Fruit fly (Drosophila melanogaster): ENCODE results near the gene Doc2.

Gene Doc2

DNA sequence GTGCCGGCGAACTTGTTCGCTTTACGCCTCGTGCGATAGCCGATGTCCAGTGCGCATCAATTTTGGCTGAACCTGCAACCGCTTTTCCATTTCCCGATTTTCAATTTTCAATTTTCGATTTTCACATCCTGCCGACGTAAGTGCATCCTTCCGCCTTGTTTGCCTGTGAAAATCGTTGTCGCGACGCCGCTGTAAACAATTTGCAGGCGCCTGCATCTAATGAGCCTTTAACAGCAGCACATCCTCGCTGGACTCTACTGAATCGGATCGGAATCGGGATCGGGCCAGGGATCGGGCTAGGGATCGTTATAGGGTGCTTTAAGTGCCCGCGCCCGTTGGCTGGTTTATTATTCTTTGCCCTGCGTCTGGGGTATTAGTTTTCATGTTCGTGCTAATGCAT, 1.6 kb downstream of the Doc2 start:
- no peak for TF ChIP-seq Eip75B (GFP tag; optimal IDR thresholded peaks at IDR 0.05)
- TF ChIP-seq Gug (GFP tag; IDR thresholded peaks at IDR 0.05) = no peak
- no peak for TF ChIP-seq achi (GFP tag; optimal IDR thresholded peaks at IDR 0.05)
- TF ChIP-seq CG8119 (GFP tag; IDR thresholded peaks at IDR 0.05) = no peak
- no peak for TF ChIP-seq Smox (GFP tag; optimal IDR thresholded peaks at IDR 0.05)
- TF ChIP-seq CG8319 (GFP tag; optimal IDR thresholded peaks at IDR 0.05) = no peak
- TF ChIP-seq Lpt (GFP tag; optimal IDR thresholded peaks at IDR 0.05) = no peak
- TF ChIP-seq CG34406 (GFP tag; optimal IDR thresholded peaks at IDR 0.05) = no peak
- TF ChIP-seq ss (GFP tag; optimal IDR thresholded peaks at IDR 0.05) = no peak
- no peak for TF ChIP-seq topi (GFP tag; optimal IDR thresholded peaks at IDR 0.05)
- no peak for TF ChIP-seq Hr38 (GFP tag; optimal IDR thresholded peaks at IDR 0.05)
- no peak for TF ChIP-seq CG6808 (GFP tag; optimal IDR thresholded peaks at IDR 0.05)
- TF ChIP-seq CG3032 (tag; optimal IDR thresholded peaks at IDR 0.05) = no peak

dm6 chr3L:9013745-9014144, 5.3 kb downstream of the Doc2 start:
- TF ChIP-seq achi (GFP tag; optimal IDR thresholded peaks at IDR 0.05) = no peak
- no peak for TF ChIP-seq esn (GFP tag; optimal IDR thresholded peaks at IDR 0.05)
- TF ChIP-seq CG31627 (GFP tag; optimal IDR thresholded peaks at IDR 0.05) = no peak
- no peak for TF ChIP-seq CG11762 (GFP tag; optimal IDR thresholded peaks at IDR 0.05; ENCODE audit: insufficient read depth)
- no peak for TF ChIP-seq CG8119 (GFP tag; IDR thresholded peaks at IDR 0.05)
- TF ChIP-seq CG11902 (GFP tag; optimal IDR thresholded peaks at IDR 0.05) = no peak
- no peak for TF ChIP-seq Ets21C (GFP tag; optimal IDR thresholded peaks at IDR 0.05)

- TF ChIP-seq Eip78C (GFP tag) (no peak), vri (GFP tag; optimal IDR thresholded peaks at IDR 0.05) (no peak), ss (GFP tag; optimal IDR thresholded peaks at IDR 0.05) (no peak), dsx (GFP tag; optimal IDR thresholded peaks at IDR 0.05; ENCODE audit: poor library complexity, severe bottlenecking) (peak; percentile 12), Met (GFP tag; optimal IDR thresholded peaks at IDR 0.05) (no peak), CG6792 (GFP tag; optimal IDR thresholded peaks at IDR 0.05) (no peak), Lpt (GFP tag; optimal IDR thresholded peaks at IDR 0.05) (no peak), CG15336 (GFP tag; IDR thresholded peaks at IDR 0.05) (no peak), CG6808 (GFP tag; optimal IDR thresholded peaks at IDR 0.05) (no peak), Hr38 (GFP tag; optimal IDR thresholded peaks at IDR 0.05) (no peak), salr (GFP tag; optimal IDR thresholded peaks at IDR 0.05) (no peak), Sox102F (GFP tag; optimal IDR thresholded peaks at IDR 0.05) (no peak), lz (GFP tag; optimal IDR thresholded peaks at IDR 0.05) (no peak), Blimp-1 (GFP tag; optimal IDR thresholded peaks at IDR 0.05) (no peak), CG11762 (GFP tag; optimal IDR thresholded peaks at IDR 0.05; ENCODE audit: insufficient read depth) (no peak), Smox (GFP tag; optimal IDR thresholded peaks at IDR 0.05) (no peak), CG6163 (GFP tag; IDR thresholded peaks at IDR 0.05) (peak; percentile 61), eg (GFP tag; IDR thresholded peaks at IDR 0.05) (no peak), CG1621 (tag; optimal IDR thresholded peaks at IDR 0.05) (no peak), topi (GFP tag; optimal IDR thresholded peaks at IDR 0.05) (no peak), CG8119 (GFP tag; IDR thresholded peaks at IDR 0.05) (no peak), Sox14 (GFP tag; optimal IDR thresholded peaks at IDR 0.05) (no peak), CG3032 (tag; optimal IDR thresholded peaks at IDR 0.05) (no peak), CG8632 (GFP tag; optimal IDR thresholded peaks at IDR 0.05) (no peak), CG8319 (GFP tag; optimal IDR thresholded peaks at IDR 0.05) (no peak), CG3919 (GFP tag; optimal IDR thresholded peaks at IDR 0.05) (peak; percentile 21), fd59A (GFP tag; optimal IDR thresholded peaks at IDR 0.05) (no peak), Eip93F (GFP tag; optimal IDR thresholded peaks at IDR 0.05) (no peak), fd85E (GFP tag; optimal IDR thresholded peaks at IDR 0.05) (no peak), net (GFP tag; optimal IDR thresholded peaks at IDR 0.05) (no peak), CG7368 (GFP tag; optimal IDR thresholded peaks at IDR 0.05) (no peak), Gug (GFP tag; IDR thresholded peaks at IDR 0.05) (no peak), pdm3 (GFP tag; optimal IDR thresholded peaks at IDR 0.05) (no peak), OdsH (GFP tag; optimal IDR thresholded peaks at IDR 0.05) (no peak), Ets96B (tag; optimal IDR thresholded peaks at IDR 0.05) (peak; percentile 6), CG34406 (GFP tag; optimal IDR thresholded peaks at IDR 0.05) (no peak), acj6 (GFP tag; optimal IDR thresholded peaks at IDR 0.05) (no peak), Eip75B (GFP tag; optimal IDR thresholded peaks at IDR 0.05) (peak; percentile 16), cyc (GFP tag; optimal IDR thresholded peaks at IDR 0.05) (no peak), CG31627 (GFP tag; optimal IDR thresholded peaks at IDR 0.05) (no peak)
Measured at dm6 chr3L:9011485-9012389, 7.3 kb downstream of the Doc2 start.

Data from whole organism, prepupa.